Worm (Caenorhabditis elegans) whole organism, late embryonic: ENCODE measurements around the gene nrf-6.

Source experiments
- F13H6.1 ChIP-seq: sonication (generic microtip); optimal IDR thresholded peaks from 2 replicates; lab custom pipeline; 2016; ENCODE audit warnings: missing genetic modification characterization, missing compliant biosample characterization
- ahr-1 ChIP-seq: sonication (generic microtip); optimal IDR thresholded peaks from 2 replicates; lab custom pipeline; 2016; ENCODE audit warnings: missing genetic modification characterization, missing compliant biosample characterization
- ama-1 ChIP-seq: fragments of 150-350 bp; optimal IDR thresholded peaks from 2 replicates; lab custom pipeline; 2014
- ceh-9 ChIP-seq: sonication (generic microtip); optimal IDR thresholded peaks from 2 replicates; lab custom pipeline; 2016; ENCODE audit warnings: mild to moderate bottlenecking, missing genetic modification characterization, inconsistent platforms, missing compliant biosample characterization
- dmd-4 ChIP-seq: sonication (generic microtip); optimal IDR thresholded peaks from 2 replicates; lab custom pipeline; 2016; ENCODE audit warnings: borderline replicate concordance, missing genetic modification characterization, missing compliant biosample characterization
- gmeb-2 ChIP-seq: sonication (generic microtip); optimal IDR thresholded peaks from 2 replicates; lab custom pipeline; 2016; ENCODE audit warnings: missing genetic modification characterization, inconsistent platforms, missing compliant biosample characterization
- hlh-30 ChIP-seq: sonication (generic microtip); optimal IDR thresholded peaks from 2 replicates; lab custom pipeline; 2017; ENCODE audit warnings: antibody characterized with exemption, missing genetic modification characterization, missing compliant biosample characterization; ENCODE audit not compliant: insufficient read depth
- pag-3 ChIP-seq: sonication (generic microtip); optimal IDR thresholded peaks from 2 replicates; lab custom pipeline; 2016; ENCODE audit warnings: missing compliant biosample characterization, missing genetic modification characterization, borderline replicate concordance
- ref-2 ChIP-seq: sonication (generic microtip); optimal IDR thresholded peaks from 2 replicates; lab custom pipeline; 2016; ENCODE audit warnings: missing genetic modification characterization, missing compliant biosample characterization
- syd-9 ChIP-seq: sonication (generic microtip); optimal IDR thresholded peaks from 2 replicates; lab custom pipeline; 2016; ENCODE audit warnings: mild to moderate bottlenecking, missing genetic modification characterization, moderate library complexity, missing compliant biosample characterization
- tbx-2 ChIP-seq: sonication (generic microtip); optimal IDR thresholded peaks from 2 replicates; lab custom pipeline; 2016; ENCODE audit warnings: missing genetic modification characterization, missing compliant biosample characterization

- no peak for TF ChIP-seq syd-9
- peak; percentile 90 for TF ChIP-seq tbx-2 (tag; lab: Kevin White, UChicago)
- no peak for TF ChIP-seq dmd-4 (tag; lab: Kevin White, UChicago)
- TF ChIP-seq ref-2 (tag; lab: Kevin White, UChicago): peak; percentile 82
- TF ChIP-seq ama-1: no peak
- TF ChIP-seq gmeb-2 (tag; lab: Kevin White, UChicago): no peak
- TF ChIP-seq F13H6.1 (tag; lab: Kevin White, UChicago): peak; percentile 68
- peak; percentile 19 for TF ChIP-seq ahr-1
- no peak for TF ChIP-seq hlh-30 (tag; lab: Kevin White, UChicago)
- no peak for TF ChIP-seq pag-3 (tag; lab: Kevin White, UChicago)
- TF ChIP-seq ceh-9 (tag; lab: Kevin White, UChicago): no peak
Observed at ce11 chrII:8062334-8062791, 29.9 kb upstream of the nrf-6 start, which contains the start of gene ufd-2.
